Worm (Caenorhabditis elegans) whole organism, L4 larva: ENCODE data around the gene T04C12.33.

Source experiments
- D1046.2 ChIP-seq: fragments of 200-800 bp; sonication (Bioruptor generic); IDR thresholded peaks from 2 replicates; pipeline ENCODE4 v1.3.6; 2022; ENCODE audit warnings: missing genetic modification characterization, missing compliant biosample characterization
- F10B5.3 ChIP-seq: sonication (generic microtip); optimal IDR thresholded peaks from 2 replicates; lab custom pipeline; 2016; ENCODE audit warnings: mild to moderate bottlenecking, missing genetic modification characterization, missing compliant biosample characterization
- F26F4.8 ChIP-seq: fragments of 200-800 bp; sonication (Bioruptor generic); conservative IDR thresholded peaks from 2 replicates; pipeline ENCODE4 v1.3.6; 2022; ENCODE audit warnings: missing genetic modification characterization, missing compliant biosample characterization
- F44E2.7 ChIP-seq: fragments of 200-800 bp; sonication (Bioruptor generic); IDR thresholded peaks from 2 replicates; pipeline ENCODE4 v2.1.2; 2022; ENCODE audit warnings: missing genetic modification characterization, missing compliant biosample characterization
- T20F7.1 ChIP-seq: fragments of 200-800 bp; sonication (Bioruptor generic); optimal IDR thresholded peaks from 2 replicates; lab custom pipeline; 2018; ENCODE audit warnings: mild to moderate bottlenecking, missing genetic modification characterization, missing compliant biosample characterization
- T26A8.4 ChIP-seq: fragments of 200-800 bp; sonication (Bioruptor generic); IDR thresholded peaks from 2 replicates; pipeline ENCODE4 v1.3.6; 2022; ENCODE audit warnings: missing genetic modification characterization, missing compliant biosample characterization
- Y105C5A.15 ChIP-seq: fragments of 200-800 bp; sonication (Bioruptor generic); IDR thresholded peaks from 2 replicates; pipeline ENCODE4 v1.3.6; 2022; ENCODE audit warnings: missing genetic modification characterization, missing compliant biosample characterization
- Y75B8A.6 ChIP-seq: fragments of 200-800 bp; sonication (Bioruptor generic); IDR thresholded peaks from 2 replicates; pipeline ENCODE4 v1.3.6; 2022; ENCODE audit warnings: missing genetic modification reagents, missing genetic modification characterization, missing compliant biosample characterization
- attf-4 ChIP-seq: sonication (generic microtip); optimal IDR thresholded peaks from 3 replicates; lab custom pipeline; 2017; ENCODE audit warnings: missing biosample characterization, missing genetic modification characterization
- ceh-20 ChIP-seq: fragments of 200-800 bp; sonication (Bioruptor generic); IDR thresholded peaks from 2 replicates; pipeline ENCODE4 v1.3.6; 2022; ENCODE audit warnings: missing genetic modification reagents, missing genetic modification characterization, missing compliant biosample characterization
- ceh-44 ChIP-seq: fragments of 200-800 bp; sonication (Bioruptor generic); IDR thresholded peaks from 2 replicates; pipeline ENCODE4 v1.3.6; 2022; ENCODE audit warnings: missing genetic modification reagents, missing genetic modification characterization, missing compliant biosample characterization
- ceh-62 ChIP-seq: sonication (generic microtip); optimal IDR thresholded peaks from 2 replicates; lab custom pipeline; 2017; ENCODE audit warnings: missing biosample characterization, missing genetic modification characterization
- daf-19 ChIP-seq: fragments of 200-800 bp; sonication (Bioruptor generic); conservative IDR thresholded peaks from 2 replicates; pipeline ENCODE4 v1.3.6; 2022; ENCODE audit warnings: missing genetic modification characterization, missing compliant biosample characterization
- daf-8 ChIP-seq: fragments of 200-800 bp; sonication (Bioruptor generic); IDR thresholded peaks from 2 replicates; pipeline ENCODE4 v1.3.6; 2022; ENCODE audit warnings: missing genetic modification characterization, missing compliant biosample characterization
- dmd-6 ChIP-seq: fragments of 200-800 bp; sonication (Bioruptor generic); IDR thresholded peaks from 2 replicates; pipeline ENCODE4 v1.3.6; 2022; ENCODE audit warnings: missing genetic modification reagents, missing genetic modification characterization, missing compliant biosample characterization
- dmd-8 ChIP-seq: fragments of 200-800 bp; sonication (Bioruptor generic); IDR thresholded peaks from 2 replicates; pipeline ENCODE4 v1.3.6; 2022; ENCODE audit warnings: missing genetic modification characterization, missing compliant biosample characterization
- dpl-1 ChIP-seq: fragments of 150-350 bp; optimal IDR thresholded peaks from 2 replicates; lab custom pipeline; 2014; ENCODE audit warnings: missing biosample characterization, missing genetic modification reagents, missing genetic modification characterization
- egl-43 ChIP-seq: fragments of 200-800 bp; sonication (Bioruptor generic); IDR thresholded peaks from 2 replicates; pipeline ENCODE4 v1.3.6; 2022; ENCODE audit warnings: missing genetic modification reagents, missing genetic modification characterization, missing compliant biosample characterization
- fkh-10 ChIP-seq: fragments of 150-350 bp; optimal IDR thresholded peaks from 2 replicates; lab custom pipeline; 2014; ENCODE audit warnings: missing biosample characterization, missing genetic modification reagents, missing genetic modification characterization
- gei-8 ChIP-seq: fragments of 200-800 bp; sonication (Bioruptor generic); optimal IDR thresholded peaks from 2 replicates; lab custom pipeline; 2018; ENCODE audit warnings: mild to moderate bottlenecking, missing genetic modification characterization, missing compliant biosample characterization
- hlh-11 ChIP-seq: fragments of 200-800 bp; sonication (Bioruptor generic); optimal IDR thresholded peaks from 2 replicates; lab custom pipeline; 2018; ENCODE audit warnings: mild to moderate bottlenecking, missing genetic modification characterization, missing compliant biosample characterization
- hlh-30 ChIP-seq: sonication (generic microtip); optimal IDR thresholded peaks from 2 replicates; lab custom pipeline; 2017; ENCODE audit warnings: antibody characterized with exemption, mild to moderate bottlenecking, missing genetic modification characterization, missing compliant biosample characterization; ENCODE audit not compliant: insufficient read depth
- lim-7 ChIP-seq: fragments of 200-800 bp; sonication (Bioruptor generic); IDR thresholded peaks from 2 replicates; pipeline ENCODE4 v1.3.6; 2022; ENCODE audit warnings: missing genetic modification characterization, missing compliant biosample characterization
- lin-1 ChIP-seq: fragments of 200-800 bp; sonication (Bioruptor generic); IDR thresholded peaks from 2 replicates; pipeline ENCODE4 v1.3.6; 2022; ENCODE audit warnings: missing genetic modification reagents, missing genetic modification characterization, missing compliant biosample characterization
- lin-15B ChIP-seq: fragments of 150-350 bp; sonication (generic microtip); optimal IDR thresholded peaks from 3 replicates; lab custom pipeline; 2014; ENCODE audit warnings: missing biosample characterization, missing genetic modification characterization
- lin-29 ChIP-seq: fragments of 200-800 bp; sonication (Bioruptor generic); IDR thresholded peaks from 2 replicates; pipeline ENCODE4 v1.3.6; 2022; ENCODE audit warnings: missing genetic modification reagents, missing genetic modification characterization, missing compliant biosample characterization
- lin-38 ChIP-seq: fragments of 200-800 bp; sonication (Bioruptor generic); IDR thresholded peaks from 2 replicates; pipeline ENCODE4 v1.3.6; 2022; ENCODE audit warnings: missing genetic modification reagents, missing genetic modification characterization, missing compliant biosample characterization
- lin-39 ChIP-seq: fragments of 150-350 bp; optimal IDR thresholded peaks from 2 replicates; lab custom pipeline; 2014; ENCODE audit warnings: missing biosample characterization, missing genetic modification reagents, missing genetic modification characterization
- lsy-2 ChIP-seq, 2 experiments: fragments of 150-350 bp in 1 of 2; sonication (generic microtip) in 1 of 2; optimal IDR thresholded peaks; 2 replicates each; lab custom pipeline; 2014 to 2017; ENCODE audit warnings: missing biosample characterization in 2 of 2, missing genetic modification characterization in 2 of 2
- mdl-1 ChIP-seq, 2 experiments: fragments of 150-350 bp in 1 of 2; sonication (generic microtip) in 1 of 2; optimal IDR thresholded peaks; 2 replicates each; lab custom pipeline; 2014 to 2017; ENCODE audit warnings: missing biosample characterization in 2 of 2, missing genetic modification characterization in 2 of 2
- mep-1 ChIP-seq: fragments of 150-350 bp; sonication (generic microtip); optimal IDR thresholded peaks from 3 replicates; lab custom pipeline; 2014; ENCODE audit warnings: missing biosample characterization, missing genetic modification characterization
- mes-2 ChIP-seq: sonication (generic microtip); optimal IDR thresholded peaks from 2 replicates; lab custom pipeline; 2016; ENCODE audit warnings: missing genotype, mild to moderate bottlenecking, missing genetic modification characterization, missing compliant biosample characterization; ENCODE audit not compliant: poor library complexity, severe bottlenecking
- mxl-3 ChIP-seq: fragments of 200-800 bp; sonication (Bioruptor generic); optimal IDR thresholded peaks from 2 replicates; lab custom pipeline; 2018; ENCODE audit warnings: mild to moderate bottlenecking, missing genetic modification characterization, missing compliant biosample characterization
- nhr-10 ChIP-seq: fragments of 150-350 bp; optimal IDR thresholded peaks from 2 replicates; lab custom pipeline; 2014; ENCODE audit warnings: missing biosample characterization, missing genetic modification characterization
- nhr-102 ChIP-seq: sonication (generic microtip); optimal IDR thresholded peaks from 2 replicates; lab custom pipeline; 2016; ENCODE audit warnings: mild to moderate bottlenecking, missing genetic modification characterization, moderate library complexity, missing compliant biosample characterization
- nhr-25 ChIP-seq: sonication (generic microtip); optimal IDR thresholded peaks from 2 replicates; lab custom pipeline; 2017; ENCODE audit warnings: missing genetic modification characterization, mild to moderate bottlenecking, missing compliant biosample characterization, antibody characterized with exemption, moderate library complexity, borderline replicate concordance; ENCODE audit not compliant: insufficient read depth
- nhr-28 ChIP-seq: fragments of 150-350 bp; optimal IDR thresholded peaks from 2 replicates; lab custom pipeline; 2014; ENCODE audit warnings: missing biosample characterization, missing genetic modification characterization
- nhr-41 ChIP-seq: fragments of 200-800 bp; sonication (Bioruptor generic); IDR thresholded peaks from 2 replicates; pipeline ENCODE4 v1.3.6; 2022; ENCODE audit warnings: missing genetic modification reagents, missing genetic modification characterization, missing compliant biosample characterization
- nhr-6 ChIP-seq: fragments of 150-350 bp; optimal IDR thresholded peaks from 2 replicates; lab custom pipeline; 2014; ENCODE audit warnings: missing biosample characterization, missing genetic modification characterization
- php-3 ChIP-seq: fragments of 200-800 bp; sonication (Bioruptor generic); IDR thresholded peaks from 2 replicates; pipeline ENCODE4 v1.3.6; 2022; ENCODE audit warnings: missing genetic modification reagents, missing genetic modification characterization, missing compliant biosample characterization
- pqm-1 ChIP-seq: sonication (generic microtip); optimal IDR thresholded peaks from 2 replicates; lab custom pipeline; 2017; ENCODE audit warnings: missing biosample characterization, missing genetic modification characterization
- sdz-12 ChIP-seq: fragments of 200-800 bp; sonication (Bioruptor generic); optimal IDR thresholded peaks from 2 replicates; lab custom pipeline; 2018; ENCODE audit warnings: mild to moderate bottlenecking, missing genetic modification characterization, missing compliant biosample characterization
- snpc-1.2 ChIP-seq: fragments of 200-800 bp; sonication (Bioruptor generic); IDR thresholded peaks from 2 replicates; pipeline ENCODE4 v1.3.6; 2022; ENCODE audit warnings: missing genetic modification reagents, missing genetic modification characterization, missing compliant biosample characterization
- tag-97 ChIP-seq: fragments of 200-800 bp; sonication (Bioruptor generic); IDR thresholded peaks from 2 replicates; pipeline ENCODE4 v1.3.6; 2022; ENCODE audit warnings: missing genetic modification characterization, missing compliant biosample characterization
- tra-1 ChIP-seq: fragments of 200-800 bp; sonication (Bioruptor generic); IDR thresholded peaks from 2 replicates; pipeline ENCODE4 v1.3.6; 2022; ENCODE audit warnings: missing genetic modification reagents, missing genetic modification characterization, missing compliant biosample characterization
- unc-130 ChIP-seq: sonication (generic microtip); optimal IDR thresholded peaks from 2 replicates; lab custom pipeline; 2016; ENCODE audit warnings: missing genetic modification reagents, missing genetic modification characterization, missing compliant biosample characterization
- unc-39 ChIP-seq: sonication (generic microtip); optimal IDR thresholded peaks from 2 replicates; lab custom pipeline; 2017; ENCODE audit warnings: missing biosample characterization, missing genetic modification characterization
- zag-1 ChIP-seq: fragments of 150-350 bp; optimal IDR thresholded peaks from 2 replicates; lab custom pipeline; 2014; ENCODE audit warnings: missing biosample characterization, missing genetic modification characterization
- zfp-3 ChIP-seq: fragments of 200-800 bp; sonication (Bioruptor generic); conservative IDR thresholded peaks from 2 replicates; pipeline ENCODE4 v1.3.6; 2022; ENCODE audit warnings: missing genetic modification reagents, missing genetic modification characterization, missing compliant biosample characterization
- zip-2 ChIP-seq: fragments of 150-350 bp; optimal IDR thresholded peaks from 2 replicates; lab custom pipeline; 2014; ENCODE audit warnings: missing biosample characterization, missing genetic modification characterization
- ztf-11 ChIP-seq: fragments of 150-350 bp; optimal IDR thresholded peaks from 2 replicates; lab custom pipeline; 2014; ENCODE audit warnings: missing biosample characterization, missing genetic modification characterization

Gene T04C12.33

DNA sequence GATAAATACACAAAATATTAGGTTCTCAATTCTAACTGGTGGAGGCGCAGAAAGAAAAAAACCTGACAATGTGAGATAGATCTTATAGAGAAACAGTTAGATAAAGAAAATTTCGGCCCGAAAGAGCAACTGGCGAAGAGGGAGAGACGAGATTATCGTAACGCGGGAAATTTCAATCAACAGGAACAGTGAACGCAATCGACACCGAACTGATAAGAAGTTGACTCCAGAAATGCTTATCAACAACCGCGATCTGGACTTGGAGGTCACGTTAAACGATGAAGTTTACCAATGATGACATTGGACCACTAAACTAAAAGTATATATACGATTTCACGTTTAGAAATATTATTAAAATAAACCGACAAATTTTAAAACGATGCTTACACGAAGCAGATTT, 24.4 kb downstream of the T04C12.33 start (continued):
- TF ChIP-seq zfp-3 (GFP tag; lab: Robert Waterston, UW) (peak; percentile 49), lin-15B (tag; lab: Kevin White, UChicago) (no peak), nhr-28 (tag; lab: Kevin White, UChicago) (peak; percentile 12), Y105C5A.15 (GFP tag; lab: Robert Waterston, UW) (peak; percentile 65; the same call in 1 of the 2 replicates), mdl-1 (tag; optimal IDR thresholded peaks at IDR 0.05; lab: Kevin White, UChicago) (no peak), ceh-62 (tag; lab: Kevin White, UChicago) (no peak), T26A8.4 (no peak; the same call in 1 of the 2 replicates), D1046.2 (no peak), mep-1 (tag; lab: Kevin White, UChicago) (no peak), mxl-3 (no peak), T20F7.1 (no peak), tag-97 (GFP tag; lab: Robert Waterston, UW) (no peak), sdz-12 (no peak), daf-8 (GFP tag; lab: Robert Waterston, UW) (no peak), nhr-10 (tag; lab: Kevin White, UChicago) (no peak), lin-1 (0 out of 2 replicates have a peak, but pooled peaks have one; percentile 24), zag-1 (tag; lab: Kevin White, UChicago) (no peak), zip-2 (tag; lab: Kevin White, UChicago) (no peak), unc-39 (tag; lab: Kevin White, UChicago) (no peak), F10B5.3 (no peak), attf-4 (tag; lab: Kevin White, UChicago) (no peak), nhr-6 (peak; percentile 10), nhr-41 (GFP tag; lab: Robert Waterston, UW) (no peak; the same call in 1 of the 2 replicates), mes-2 (tag; lab: Kevin White, UChicago) (no peak), lim-7 (peak; percentile 57), gei-8 (no peak), daf-19 (GFP tag; lab: Robert Waterston, UW) (no peak), lin-29 (GFP tag; lab: Robert Waterston, UW) (0 out of 2 replicates have a peak, but pooled peaks have one; percentile 9), Y75B8A.6 (GFP tag; lab: Robert Waterston, UW) (0 out of 2 replicates have a peak, but pooled peaks have one; percentile 12), pqm-1 (tag; lab: Kevin White, UChicago) (peak; percentile 1), dpl-1 (GFP tag; lab: Kevin White, UChicago) (no peak), nhr-25 (tag; lab: Kevin White, UChicago) (no peak), unc-130 (GFP tag; lab: Kevin White, UChicago) (peak; percentile 39), egl-43 (GFP tag; lab: Robert Waterston, UW) (peak; percentile 77; the same call in 1 of the 2 replicates), ceh-20 (GFP tag; lab: Robert Waterston, UW) (no peak), lin-39 (tag; lab: Kevin White, UChicago) (no peak), F26F4.8 (no peak), fkh-10 (no peak), F44E2.7 (GFP tag; lab: Robert Waterston, UW) (0 out of 2 replicates have a peak, but pooled peaks have one; percentile 30), dmd-6 (GFP tag; lab: Robert Waterston, UW) (peak; percentile 22; the same call in 1 of the 2 replicates), hlh-11 (tag; lab: Kevin White, UChicago) (peak; percentile 15), snpc-1.2 (peak; percentile 61; the same call in 1 of the 2 replicates), lsy-2 (tag; optimal IDR thresholded peaks at IDR 0.05; lab: Kevin White, UChicago) (no peak), dmd-8 (GFP tag; lab: Robert Waterston, UW) (peak; percentile 81; the same call in 1 of the 2 replicates), tra-1 (peak; percentile 46; the same call in 1 of the 2 replicates), lin-38 (peak; percentile 83), ceh-44 (GFP tag; lab: Robert Waterston, UW) (no peak), nhr-102 (tag; lab: Kevin White, UChicago) (no peak), php-3 (GFP tag; lab: Robert Waterston, UW) (no peak), ztf-11 (tag; lab: Kevin White, UChicago) (no peak), hlh-30 (tag; lab: Kevin White, UChicago) (peak; percentile 22)
